Fruit fly (Drosophila melanogaster) whole organism, embryonic: ENCODE measurements around the gene CG10300.

Experiments
- Bdp1 ChIP-seq: fragments of 200-800 bp; sonication (Bioruptor generic); optimal IDR thresholded peaks from 3 replicates; lab custom pipeline; 2016; ENCODE audit warnings: missing biosample characterization, missing genetic modification characterization
- CG1024 ChIP-seq: fragments of 200-800 bp; sonication (Bioruptor generic); IDR thresholded peaks from 2 replicates; pipeline ENCODE4 v1.3.6; 2022; ENCODE audit warnings: missing biosample characterization, missing genetic modification characterization
- CG12659 ChIP-seq: fragments of 200-800 bp; sonication (Bioruptor generic); optimal IDR thresholded peaks from 3 replicates; lab custom pipeline; 2017; ENCODE audit warnings: mild to moderate bottlenecking, missing biosample characterization, missing genetic modification reagents, missing genetic modification characterization
- CG1832 ChIP-seq: fragments of 200-800 bp; sonication (Bioruptor generic); optimal IDR thresholded peaks from 2 replicates; lab custom pipeline; 2017; ENCODE audit warnings: missing biosample characterization, mild to moderate bottlenecking, missing genetic modification characterization, inconsistent platforms
- CG18476 ChIP-seq: fragments of 200-800 bp; sonication (Bioruptor generic); optimal IDR thresholded peaks from 2 replicates; lab custom pipeline; 2016; ENCODE audit warnings: missing biosample characterization, mild to moderate bottlenecking, missing genetic modification characterization
- CG2875 ChIP-seq: fragments of 200-800 bp; sonication (Bioruptor generic); optimal IDR thresholded peaks from 2 replicates; lab custom pipeline; 2017; ENCODE audit warnings: missing biosample characterization, mild to moderate bottlenecking, missing genetic modification characterization, missing genetic modification reagents
- CG34224 ChIP-seq: fragments of 200-800 bp; sonication (Bioruptor generic); IDR thresholded peaks from 3 replicates; pipeline ENCODE4 v1.3.6; 2022; ENCODE audit warnings: missing biosample characterization, missing genetic modification characterization; ENCODE audit not compliant: partially characterized antibody
- CG4328 ChIP-seq: fragments of 200-800 bp; sonication (Bioruptor generic); optimal IDR thresholded peaks from 3 replicates; lab custom pipeline; 2017; ENCODE audit warnings: missing biosample characterization, missing genetic modification reagents, missing genetic modification characterization
- CG5953 ChIP-seq: fragments of 200-800 bp; sonication (Bioruptor generic); IDR thresholded peaks from 2 replicates; pipeline ENCODE4 v1.3.6; 2022; ENCODE audit warnings: missing biosample characterization, missing genetic modification characterization
- CG6683 ChIP-seq: fragments of 200-800 bp; sonication (Bioruptor generic); optimal IDR thresholded peaks from 2 replicates; lab custom pipeline; 2017; ENCODE audit warnings: missing biosample characterization, mild to moderate bottlenecking, missing genetic modification characterization, missing genetic modification reagents
- CG6791 ChIP-seq: fragments of 200-800 bp; sonication (Bioruptor generic); IDR thresholded peaks from 3 replicates; pipeline ENCODE4 v1.3.6; 2022; ENCODE audit warnings: missing biosample characterization, missing genetic modification characterization; ENCODE audit not compliant: partially characterized antibody
- CG9437 ChIP-seq: fragments of 200-800 bp; sonication (Bioruptor generic); optimal IDR thresholded peaks from 2 replicates; lab custom pipeline; 2018; ENCODE audit warnings: missing biosample characterization, mild to moderate bottlenecking, missing genetic modification characterization
- Camta ChIP-seq: fragments of 200-800 bp; sonication (Bioruptor generic); optimal IDR thresholded peaks from 2 replicates; lab custom pipeline; 2016; ENCODE audit warnings: missing biosample characterization, missing genetic modification characterization
- CrebB ChIP-seq: fragments of 200-800 bp; sonication (Bioruptor generic); optimal IDR thresholded peaks from 3 replicates; lab custom pipeline; 2018; ENCODE audit warnings: missing biosample characterization, mild to moderate bottlenecking, missing genetic modification characterization
- D19B ChIP-seq: fragments of 200-800 bp; sonication (Bioruptor generic); optimal IDR thresholded peaks from 2 replicates; lab custom pipeline; 2017; ENCODE audit warnings: missing biosample characterization, mild to moderate bottlenecking, missing genetic modification characterization
- Dad ChIP-seq: fragments of 200-800 bp; sonication (Bioruptor generic); optimal IDR thresholded peaks from 3 replicates; lab custom pipeline; 2016; ENCODE audit warnings: missing biosample characterization, missing genetic modification characterization
- E2f1 ChIP-seq: fragments of 200-800 bp; sonication (Bioruptor generic); IDR thresholded peaks from 2 replicates; pipeline ENCODE4 v1.3.6; 2022; ENCODE audit warnings: missing biosample characterization, missing genetic modification characterization
- Elba2 ChIP-seq: fragments of 200-800 bp; sonication (Bioruptor generic); optimal IDR thresholded peaks from 3 replicates; lab custom pipeline; 2016; ENCODE audit warnings: missing biosample characterization, missing genetic modification characterization
- Fer1 ChIP-seq: fragments of 200-800 bp; sonication (Bioruptor generic); optimal IDR thresholded peaks from 2 replicates; lab custom pipeline; 2017; ENCODE audit warnings: missing biosample characterization, mild to moderate bottlenecking, missing genetic modification characterization
- HLH3B ChIP-seq: fragments of 200-800 bp; sonication (Bioruptor generic); IDR thresholded peaks from 2 replicates; pipeline ENCODE4 v1.3.6; 2022; ENCODE audit warnings: missing biosample characterization, missing genetic modification characterization
- MESR4 ChIP-seq: fragments of 200-800 bp; sonication (Bioruptor generic); optimal IDR thresholded peaks from 2 replicates; lab custom pipeline; 2018; ENCODE audit warnings: missing biosample characterization, mild to moderate bottlenecking, missing genetic modification characterization, moderate library complexity
- Oaz ChIP-seq: fragments of 200-800 bp; sonication (Bioruptor generic); IDR thresholded peaks from 2 replicates; pipeline ENCODE4 v1.3.6; 2022; ENCODE audit warnings: missing biosample characterization, missing genetic modification characterization
- Poxn ChIP-seq: fragments of 200-800 bp; sonication (Bioruptor generic); IDR thresholded peaks from 2 replicates; pipeline ENCODE4 v1.3.6; 2022; ENCODE audit warnings: missing biosample characterization, missing genetic modification characterization
- Side ChIP-seq: fragments of 200-800 bp; sonication (Bioruptor generic); optimal IDR thresholded peaks from 2 replicates; lab custom pipeline; 2016; ENCODE audit warnings: missing biosample characterization, missing genetic modification characterization
- Sox102F ChIP-seq: fragments of 200-800 bp; sonication (Bioruptor generic); optimal IDR thresholded peaks from 2 replicates; lab custom pipeline; 2018; ENCODE audit warnings: missing biosample characterization, mild to moderate bottlenecking, missing genetic modification characterization, moderate library complexity
- Spps ChIP-seq: fragments of 200-800 bp; sonication (Bioruptor generic); optimal IDR thresholded peaks from 2 replicates; lab custom pipeline; 2018; ENCODE audit warnings: missing biosample characterization, mild to moderate bottlenecking, missing genetic modification characterization
- Sry-δ ChIP-seq: fragments of 200-800 bp; sonication (Bioruptor generic); optimal IDR thresholded peaks from 2 replicates; lab custom pipeline; 2016; ENCODE audit warnings: missing biosample characterization, missing genetic modification characterization
- Ssrp ChIP-seq: fragments of 200-800 bp; sonication (Bioruptor generic); optimal IDR thresholded peaks from 2 replicates; lab custom pipeline; 2018; ENCODE audit warnings: missing biosample characterization, mild to moderate bottlenecking, missing genetic modification characterization, moderate library complexity
- Xbp1 ChIP-seq: fragments of 200-800 bp; sonication (Bioruptor generic); optimal IDR thresholded peaks from 3 replicates; lab custom pipeline; 2016; ENCODE audit warnings: missing biosample characterization, mild to moderate bottlenecking, missing genetic modification characterization
- ash1 ChIP-seq: fragments of 200-800 bp; sonication (Bioruptor generic); optimal IDR thresholded peaks from 2 replicates; lab custom pipeline; 2018; ENCODE audit warnings: missing biosample characterization, mild to moderate bottlenecking, missing genetic modification characterization
- bbx ChIP-seq: fragments of 200-800 bp; sonication (Bioruptor generic); IDR thresholded peaks from 2 replicates; pipeline ENCODE4 v1.3.6; 2022; ENCODE audit warnings: missing biosample characterization, missing genetic modification characterization; ENCODE audit not compliant: partially characterized antibody
- bigmax ChIP-seq: fragments of 200-800 bp; sonication (Bioruptor generic); optimal IDR thresholded peaks from 2 replicates; lab custom pipeline; 2018; ENCODE audit warnings: missing biosample characterization, mild to moderate bottlenecking, missing genetic modification characterization
- crc ChIP-seq: fragments of 200-800 bp; sonication (Bioruptor generic); optimal IDR thresholded peaks from 2 replicates; lab custom pipeline; 2016; ENCODE audit warnings: missing biosample characterization, missing genetic modification characterization
- croc ChIP-seq: fragments of 200-800 bp; sonication (Bioruptor generic); conservative IDR thresholded peaks from 3 replicates; pipeline ENCODE4 v1.3.6; 2022; ENCODE audit warnings: missing biosample characterization, missing genetic modification characterization
- cwo ChIP-seq: fragments of 200-800 bp; sonication (Bioruptor generic); optimal IDR thresholded peaks from 3 replicates; lab custom pipeline; 2017; ENCODE audit warnings: missing biosample characterization, missing genetic modification characterization, mild to moderate bottlenecking, moderate library complexity, missing genetic modification reagents
- dpn ChIP-seq, 2 experiments: fragments of 200-800 bp; sonication (Bioruptor generic); optimal IDR thresholded peaks; 3 replicates each; lab custom pipeline; 2016; ENCODE audit warnings: missing biosample characterization in 2 of 2, missing genetic modification characterization in 2 of 2
- dysf ChIP-seq: fragments of 200-800 bp; sonication (Bioruptor generic); IDR thresholded peaks from 3 replicates; pipeline ENCODE4 v1.3.6; 2022; ENCODE audit warnings: missing biosample characterization, missing genetic modification characterization
- eyg ChIP-seq: fragments of 200-800 bp; sonication (Bioruptor generic); optimal IDR thresholded peaks from 3 replicates; lab custom pipeline; 2016; ENCODE audit warnings: missing biosample characterization, missing genetic modification characterization
- gcm ChIP-seq: fragments of 200-800 bp; sonication (Bioruptor generic); optimal IDR thresholded peaks from 2 replicates; lab custom pipeline; 2019; ENCODE audit warnings: missing biosample characterization, mild to moderate bottlenecking, missing genetic modification characterization, moderate library complexity
- ham ChIP-seq: fragments of 200-800 bp; sonication (Bioruptor generic); IDR thresholded peaks from 2 replicates; pipeline ENCODE4 v1.3.6; 2022; ENCODE audit warnings: missing biosample characterization, missing genetic modification characterization
- insv ChIP-seq, 2 experiments: fragments of 200-800 bp; sonication (Bioruptor generic); optimal IDR thresholded peaks; 3 replicates each; lab custom pipeline; 2016 to 2018; ENCODE audit warnings: missing biosample characterization in 2 of 2, missing genetic modification characterization in 2 of 2
- jumu ChIP-seq: fragments of 200-800 bp; sonication (Bioruptor generic); optimal IDR thresholded peaks from 3 replicates; lab custom pipeline; 2016; ENCODE audit warnings: missing biosample characterization, missing genetic modification characterization
- kah ChIP-seq: fragments of 200-800 bp; sonication (Bioruptor generic); optimal IDR thresholded peaks from 2 replicates; lab custom pipeline; 2018; ENCODE audit warnings: missing biosample characterization, mild to moderate bottlenecking, missing genetic modification characterization
- pho ChIP-seq: fragments of 200-800 bp; sonication (Bioruptor generic); optimal IDR thresholded peaks from 2 replicates; lab custom pipeline; 2016; ENCODE audit warnings: missing biosample characterization, missing genetic modification characterization
- pnt ChIP-seq: fragments of 200-800 bp; sonication (Bioruptor generic); optimal IDR thresholded peaks from 3 replicates; lab custom pipeline; 2016; ENCODE audit warnings: missing biosample characterization, missing genetic modification characterization
- ranshi ChIP-seq: fragments of 200-800 bp; sonication (Bioruptor generic); IDR thresholded peaks from 2 replicates; pipeline ENCODE4 v1.3.6; 2022; ENCODE audit warnings: missing biosample characterization, missing genetic modification characterization
- schlank ChIP-seq: fragments of 200-800 bp; sonication (Bioruptor generic); optimal IDR thresholded peaks from 2 replicates; lab custom pipeline; 2018; ENCODE audit warnings: missing biosample characterization, mild to moderate bottlenecking, missing genetic modification characterization
- sug ChIP-seq: fragments of 200-800 bp; optimal IDR thresholded peaks from 2 replicates; lab custom pipeline; 2019; ENCODE audit warnings: missing biosample characterization, mild to moderate bottlenecking, missing genetic modification characterization, moderate library complexity
- tap ChIP-seq: fragments of 200-800 bp; optimal IDR thresholded peaks from 3 replicates; lab custom pipeline; 2019; ENCODE audit warnings: missing biosample characterization, mild to moderate bottlenecking, missing genetic modification characterization, moderate library complexity
- trh ChIP-seq: fragments of 200-800 bp; sonication (Bioruptor generic); optimal IDR thresholded peaks from 2 replicates; lab custom pipeline; 2016; ENCODE audit warnings: missing biosample characterization, missing genetic modification characterization
- tx ChIP-seq: fragments of 200-800 bp; sonication (Bioruptor generic); optimal IDR thresholded peaks from 2 replicates; lab custom pipeline; 2016; ENCODE audit warnings: missing biosample characterization, missing genetic modification characterization

Gene CG10300

DNA sequence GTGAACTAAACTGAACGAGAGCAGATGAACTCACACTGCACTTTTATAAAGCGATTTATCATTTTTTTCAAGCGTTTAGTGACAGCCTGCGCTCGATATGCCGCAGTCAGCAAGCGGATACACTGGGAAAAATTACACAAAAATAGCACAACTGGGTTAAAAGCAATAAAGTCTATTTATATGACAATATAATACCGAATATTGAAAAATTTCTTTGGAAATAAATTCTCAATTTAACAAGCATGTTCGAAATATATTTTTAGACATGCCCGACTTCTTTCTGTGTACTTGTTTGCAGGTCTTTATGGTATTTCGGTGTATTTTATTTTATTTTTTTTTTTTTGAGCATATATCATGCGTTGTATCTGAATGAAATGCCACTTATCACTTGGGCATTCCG is 2.6 kb downstream of the CG10300 start (continued):
- TF ChIP-seq CG5953 (GFP tag; lab: Robert Waterston, UW) (peak; percentile 34; the same call in 1 of the 2 replicates), Elba2 (GFP tag; lab: Kevin White, UChicago) (no peak), schlank (tag; lab: Kevin White, UChicago) (no peak), Side (GFP tag; lab: Kevin White, UChicago) (peak; percentile 56), ham (no peak), pnt (GFP tag; lab: Kevin White, UChicago) (peak; percentile 34), Sry-δ (peak; percentile 21), bbx (GFP tag; lab: Robert Waterston, UW) (no peak), CG6683 (GFP tag; lab: Kevin White, UChicago) (no peak), sug (tag; lab: Kevin White, UChicago) (peak; percentile 5), CG1832 (no peak), CG9437 (GFP tag; lab: Kevin White, UChicago) (peak; percentile 22), ranshi (GFP tag; lab: Robert Waterston, UW) (peak; percentile 50), CG6791 (GFP tag; lab: Robert Waterston, UW) (no peak), insv (GFP tag; optimal IDR thresholded peaks at IDR 0.05; lab: Kevin White, UChicago) (no peak), Sox102F (GFP tag; lab: Kevin White, UChicago) (peak; percentile 84), CG12659 (GFP tag; lab: Kevin White, UChicago) (peak; percentile 38), Spps (tag; lab: Kevin White, UChicago) (peak; percentile 33), CrebB (tag; lab: Kevin White, UChicago) (no peak), Xbp1 (GFP tag; lab: Kevin White, UChicago) (peak; percentile 78), dysf (GFP tag; lab: Robert Waterston, UW) (peak; percentile 59; the same call in 1 of the 3 replicates), tx (GFP tag; lab: Kevin White, UChicago) (no peak), CG34224 (GFP tag; lab: Robert Waterston, UW) (no peak), Poxn (GFP tag; lab: Robert Waterston, UW) (no peak), tap (no peak), Fer1 (no peak), Oaz (peak; percentile 54), MESR4 (GFP tag; lab: Kevin White, UChicago) (no peak), CG2875 (GFP tag; lab: Kevin White, UChicago) (peak; percentile 55), Camta (GFP tag; lab: Kevin White, UChicago) (peak; percentile 60), gcm (peak; percentile 41), Dad (GFP tag; lab: Kevin White, UChicago) (peak; percentile 51), ash1 (GFP tag; lab: Kevin White, UChicago) (no peak), crc (GFP tag; lab: Kevin White, UChicago) (peak; percentile 2), bigmax (no peak), pho (GFP tag; lab: Kevin White, UChicago) (no peak), CG4328 (GFP tag; lab: Kevin White, UChicago) (no peak), E2f1 (GFP tag; lab: Robert Waterston, UW) (peak; percentile 50), D19B (no peak), croc (no peak; the same call in 2 of the 3 replicates), cwo (GFP tag; lab: Kevin White, UChicago) (no peak), dpn (GFP tag; optimal IDR thresholded peaks at IDR 0.05; lab: Kevin White, UChicago) (peak; percentile 47 to 65), HLH3B (GFP tag; lab: Robert Waterston, UW) (peak; percentile 9; the same call in 1 of the 2 replicates), jumu (GFP tag; lab: Kevin White, UChicago) (no peak), Ssrp (tag; lab: Kevin White, UChicago) (peak; percentile 71), trh (GFP tag; lab: Kevin White, UChicago) (no peak), CG18476 (GFP tag; lab: Kevin White, UChicago) (peak; percentile 34), CG1024 (0 out of 2 replicates have a peak, but pooled peaks have one; percentile 18), eyg (GFP tag; lab: Kevin White, UChicago) (peak; percentile 28), kah (GFP tag; lab: Kevin White, UChicago) (peak; percentile 38), Bdp1 (peak; percentile 41)
